Worm (Caenorhabditis elegans) whole organism, L1 larva: ENCODE data around the gene acc-4.

Source experiments
- C04F5.9 ChIP-seq: sonication (generic microtip); optimal IDR thresholded peaks from 2 replicates; lab custom pipeline; 2016; ENCODE audit warnings: missing genetic modification characterization, missing compliant biosample characterization
- ceh-88 ChIP-seq: fragments of 200-800 bp; sonication (Bioruptor generic); IDR thresholded peaks from 2 replicates; pipeline ENCODE4 v1.3.6; 2022; ENCODE audit warnings: missing genetic modification characterization, missing compliant biosample characterization
- egl-27 ChIP-seq, 2 experiments: fragments of 150-350 bp in 1 of 2; sonication (generic microtip); optimal IDR thresholded peaks; 3 replicates each; lab custom pipeline; 2017 to 2018; ENCODE audit warnings: missing biosample characterization in 2 of 2, missing genetic modification characterization in 2 of 2, missing genetic modification reagents in 2 of 2
- elt-3 ChIP-seq, 6 experiments: fragments of 150-350 bp in 1 of 6; sonication (generic microtip); optimal IDR thresholded peaks; 2 replicates each; lab custom pipeline; 2017 to 2018; ENCODE audit warnings: missing biosample characterization in 6 of 6, missing genetic modification characterization in 6 of 6, inconsistent platforms in 1 of 6
- fos-1 ChIP-seq: fragments of 150-350 bp; optimal IDR thresholded peaks from 2 replicates; lab custom pipeline; 2014; ENCODE audit warnings: missing biosample characterization, missing genetic modification characterization
- lin-39 ChIP-seq: fragments of 150-350 bp; optimal IDR thresholded peaks from 2 replicates; lab custom pipeline; 2014; ENCODE audit warnings: missing biosample characterization, missing genetic modification reagents, missing genetic modification characterization
- mep-1 ChIP-seq: fragments of 150-350 bp; optimal IDR thresholded peaks from 2 replicates; lab custom pipeline; 2014; ENCODE audit warnings: missing biosample characterization, missing genetic modification characterization
- nhr-237 ChIP-seq: fragments of 150-350 bp; optimal IDR thresholded peaks from 2 replicates; lab custom pipeline; 2014; ENCODE audit warnings: missing biosample characterization, missing genetic modification characterization
- nhr-77 ChIP-seq: fragments of 150-350 bp; optimal IDR thresholded peaks from 2 replicates; lab custom pipeline; 2014; ENCODE audit warnings: missing biosample characterization, missing genetic modification characterization
- sup-37 ChIP-seq: fragments of 200-800 bp; sonication (Bioruptor generic); optimal IDR thresholded peaks from 2 replicates; lab custom pipeline; 2018; ENCODE audit warnings: mild to moderate bottlenecking, missing genetic modification characterization, missing compliant biosample characterization
- tbx-2 ChIP-seq: sonication (generic microtip); optimal IDR thresholded peaks from 2 replicates; lab custom pipeline; 2016; ENCODE audit warnings: missing genetic modification characterization, missing compliant biosample characterization
- unc-62 ChIP-seq: fragments of 150-350 bp; optimal IDR thresholded peaks from 2 replicates; lab custom pipeline; 2014; ENCODE audit warnings: missing biosample characterization, missing genetic modification reagents, missing genetic modification characterization
- zag-1 ChIP-seq: fragments of 150-350 bp; optimal IDR thresholded peaks from 2 replicates; lab custom pipeline; 2014; ENCODE audit warnings: missing biosample characterization, missing genetic modification characterization
- ztf-11 ChIP-seq, 2 experiments: sonication (generic microtip); optimal IDR thresholded peaks; 2 replicates each; lab custom pipeline; 2016 to 2017; ENCODE audit warnings: missing genetic modification characterization in 2 of 2, missing biosample characterization in 1 of 2, missing compliant biosample characterization in 1 of 2

- TF ChIP-seq unc-62 (GFP tag; lab: Kevin White, UChicago) (no peak), elt-3 (tag; optimal IDR thresholded peaks at IDR 0.05; lab: Kevin White, UChicago) (no peak), fos-1 (tag; lab: Kevin White, UChicago) (no peak), ztf-11 (tag; optimal IDR thresholded peaks at IDR 0.05; lab: Kevin White, UChicago) (peak in 1 of 2 experiments; percentile 53), nhr-77 (tag; lab: Kevin White, UChicago) (no peak), nhr-237 (tag; lab: Kevin White, UChicago) (no peak), lin-39 (tag; lab: Kevin White, UChicago) (no peak), mep-1 (no peak), ceh-88 (GFP tag; lab: Robert Waterston, UW) (no peak), egl-27 (tag; optimal IDR thresholded peaks at IDR 0.05; lab: Kevin White, UChicago) (no peak), zag-1 (tag; lab: Kevin White, UChicago) (no peak), tbx-2 (no peak), C04F5.9 (tag; lab: Kevin White, UChicago) (no peak), sup-37 (GFP tag; lab: Kevin White, UChicago) (no peak)
Observed at ce11 chrIII:13474482-13474881, 9.4 kb downstream of the acc-4 start.
